Fruit fly (Drosophila melanogaster) whole organism, prepupa: ENCODE measurements around the gene CG17129.
A peak's percentile ranks its signal among the peaks of the same experiment; 100 is the strongest.

ENCODE experiments used
- Blimp-1 ChIP-seq: fragments of 200-800 bp; sonication (Bioruptor generic); optimal IDR thresholded peaks from 3 replicates; lab custom pipeline; 2017; ENCODE audit warnings: missing biosample characterization, missing genetic modification characterization, mild to moderate bottlenecking, moderate library complexity, missing genetic modification reagents
- CG10631 ChIP-seq: fragments of 200-800 bp; sonication (Bioruptor generic); optimal IDR thresholded peaks from 2 replicates; lab custom pipeline; 2016; ENCODE audit warnings: missing biosample characterization, missing genetic modification characterization
- CG10669 ChIP-seq: fragments of 200-800 bp; sonication (Bioruptor generic); optimal IDR thresholded peaks from 3 replicates; lab custom pipeline; 2018; ENCODE audit warnings: missing biosample characterization, mild to moderate bottlenecking, missing genetic modification characterization, moderate library complexity
- CG11294 ChIP-seq: fragments of 200-800 bp; sonication (Bioruptor generic); IDR thresholded peaks from 2 replicates; pipeline ENCODE4 v1.3.6; 2022; ENCODE audit warnings: missing biosample characterization, missing genetic modification characterization
- CG11762 ChIP-seq: fragments of 200-800 bp; sonication (Bioruptor generic); optimal IDR thresholded peaks from 3 replicates; lab custom pipeline; 2016; ENCODE audit warnings: missing biosample characterization, missing genetic modification characterization; ENCODE audit not compliant: insufficient read depth
- CG15336 ChIP-seq: fragments of 200-800 bp; sonication (Bioruptor generic); IDR thresholded peaks from 2 replicates; pipeline ENCODE4 v1.3.6; 2022; ENCODE audit warnings: missing biosample characterization, missing genetic modification characterization
- CG1621 ChIP-seq: fragments of 200-800 bp; sonication (Bioruptor generic); optimal IDR thresholded peaks from 3 replicates; lab custom pipeline; 2018; ENCODE audit warnings: missing biosample characterization, mild to moderate bottlenecking, missing genetic modification characterization
- CG16779 ChIP-seq: fragments of 200-800 bp; sonication (Bioruptor generic); optimal IDR thresholded peaks from 3 replicates; lab custom pipeline; 2017; ENCODE audit warnings: missing biosample characterization, mild to moderate bottlenecking, missing genetic modification characterization
- CG3032 ChIP-seq: fragments of 200-800 bp; optimal IDR thresholded peaks from 2 replicates; lab custom pipeline; 2019; ENCODE audit warnings: missing biosample characterization, mild to moderate bottlenecking, missing genetic modification characterization, moderate library complexity
- CG31627 ChIP-seq: fragments of 200-800 bp; sonication (Bioruptor generic); optimal IDR thresholded peaks from 3 replicates; lab custom pipeline; 2016; ENCODE audit warnings: missing biosample characterization, missing genetic modification characterization
- CG32006 ChIP-seq: fragments of 200-800 bp; sonication (Bioruptor generic); optimal IDR thresholded peaks from 3 replicates; lab custom pipeline; 2017; ENCODE audit warnings: missing biosample characterization, mild to moderate bottlenecking, missing genetic modification characterization
- CG34406 ChIP-seq: fragments of 200-800 bp; sonication (Bioruptor generic); optimal IDR thresholded peaks from 3 replicates; lab custom pipeline; 2016; ENCODE audit warnings: missing biosample characterization, missing genetic modification characterization
- CG3919 ChIP-seq: fragments of 200-800 bp; sonication (Bioruptor generic); optimal IDR thresholded peaks from 3 replicates; lab custom pipeline; 2016; ENCODE audit warnings: missing biosample characterization, missing genetic modification characterization
- CG4318 ChIP-seq: fragments of 200-800 bp; sonication (Bioruptor generic); optimal IDR thresholded peaks from 3 replicates; lab custom pipeline; 2017; ENCODE audit warnings: missing biosample characterization, mild to moderate bottlenecking, missing genetic modification characterization
- CG6163 ChIP-seq: fragments of 200-800 bp; sonication (Bioruptor generic); IDR thresholded peaks from 3 replicates; pipeline ENCODE4 v1.3.6; 2022; ENCODE audit warnings: missing biosample characterization, missing genetic modification characterization
- CG6276 ChIP-seq: fragments of 200-800 bp; sonication (Bioruptor generic); optimal IDR thresholded peaks from 2 replicates; lab custom pipeline; 2017; ENCODE audit warnings: missing biosample characterization, mild to moderate bottlenecking, missing genetic modification characterization
- CG6808 ChIP-seq: fragments of 200-800 bp; sonication (Bioruptor generic); optimal IDR thresholded peaks from 3 replicates; lab custom pipeline; 2017; ENCODE audit warnings: missing biosample characterization, missing genetic modification characterization, mild to moderate bottlenecking, moderate library complexity, missing genetic modification reagents
- CG6854 ChIP-seq: fragments of 200-800 bp; sonication (Bioruptor generic); optimal IDR thresholded peaks from 2 replicates; lab custom pipeline; 2017; ENCODE audit warnings: missing biosample characterization, mild to moderate bottlenecking, missing genetic modification characterization
- CG7368 ChIP-seq: fragments of 200-800 bp; sonication (Bioruptor generic); optimal IDR thresholded peaks from 3 replicates; lab custom pipeline; 2016; ENCODE audit warnings: missing biosample characterization, missing genetic modification characterization
- CG8119 ChIP-seq: fragments of 200-800 bp; sonication (Bioruptor generic); IDR thresholded peaks from 3 replicates; pipeline ENCODE4 v1.3.6; 2022; ENCODE audit warnings: missing biosample characterization, missing genetic modification characterization
- CG8319 ChIP-seq: fragments of 200-800 bp; sonication (Bioruptor generic); optimal IDR thresholded peaks from 3 replicates; lab custom pipeline; 2016; ENCODE audit warnings: missing biosample characterization, missing genetic modification characterization
- CG8632 ChIP-seq: fragments of 200-800 bp; sonication (Bioruptor generic); optimal IDR thresholded peaks from 3 replicates; lab custom pipeline; 2016; ENCODE audit warnings: missing biosample characterization, missing genetic modification characterization
- CG9139 ChIP-seq: fragments of 200-800 bp; sonication (Bioruptor generic); optimal IDR thresholded peaks from 3 replicates; lab custom pipeline; 2017; ENCODE audit warnings: missing biosample characterization, mild to moderate bottlenecking, missing genetic modification characterization
- Eip75B ChIP-seq: fragments of 200-800 bp; sonication (Bioruptor generic); optimal IDR thresholded peaks from 3 replicates; lab custom pipeline; 2016; ENCODE audit warnings: missing biosample characterization, missing genetic modification characterization
- Eip78C ChIP-seq: fragments of 200-800 bp; sonication (Bioruptor generic); peaks from one replicate; lab custom pipeline; 2016; ENCODE audit warnings: missing biosample characterization, missing genetic modification characterization
- Eip93F ChIP-seq: fragments of 200-800 bp; sonication (Bioruptor generic); optimal IDR thresholded peaks from 2 replicates; lab custom pipeline; 2016; ENCODE audit warnings: missing biosample characterization, mild to moderate bottlenecking, missing genetic modification characterization
- Gug ChIP-seq: fragments of 200-800 bp; sonication (Bioruptor generic); IDR thresholded peaks from 2 replicates; pipeline ENCODE4 v1.3.6; 2022; ENCODE audit warnings: missing biosample characterization, missing genetic modification characterization
- Hr38 ChIP-seq: sonication (Bioruptor generic); optimal IDR thresholded peaks from 2 replicates; lab custom pipeline; 2016; ENCODE audit warnings: missing biosample characterization, missing genetic modification characterization
- Hr39 ChIP-seq: fragments of 200-800 bp; sonication (Bioruptor generic); optimal IDR thresholded peaks from 2 replicates; lab custom pipeline; 2016; ENCODE audit warnings: missing biosample characterization, missing genetic modification characterization
- Lpt ChIP-seq: fragments of 200-800 bp; sonication (Bioruptor generic); optimal IDR thresholded peaks from 3 replicates; lab custom pipeline; 2016; ENCODE audit warnings: missing biosample characterization, missing genetic modification characterization
- Met ChIP-seq: fragments of 200-800 bp; sonication (Bioruptor generic); optimal IDR thresholded peaks from 3 replicates; lab custom pipeline; 2016; ENCODE audit warnings: missing biosample characterization, missing genetic modification characterization
- OdsH ChIP-seq: fragments of 200-800 bp; sonication (Bioruptor generic); optimal IDR thresholded peaks from 3 replicates; lab custom pipeline; 2016; ENCODE audit warnings: missing biosample characterization, missing genetic modification characterization
- Smox ChIP-seq: fragments of 200-800 bp; sonication (Bioruptor generic); optimal IDR thresholded peaks from 3 replicates; lab custom pipeline; 2016; ENCODE audit warnings: missing biosample characterization, missing genetic modification characterization
- Sox102F ChIP-seq: fragments of 200-800 bp; sonication (Bioruptor generic); optimal IDR thresholded peaks from 2 replicates; lab custom pipeline; 2016; ENCODE audit warnings: missing biosample characterization, mild to moderate bottlenecking, missing genetic modification characterization
- Sox14 ChIP-seq: fragments of 200-800 bp; sonication (Bioruptor generic); optimal IDR thresholded peaks from 3 replicates; lab custom pipeline; 2016; ENCODE audit warnings: missing biosample characterization, missing genetic modification characterization
- achi ChIP-seq: fragments of 200-800 bp; sonication (Bioruptor generic); optimal IDR thresholded peaks from 3 replicates; lab custom pipeline; 2016; ENCODE audit warnings: missing biosample characterization, missing genetic modification characterization
- acj6 ChIP-seq: fragments of 200-800 bp; sonication (Bioruptor generic); optimal IDR thresholded peaks from 3 replicates; lab custom pipeline; 2016; ENCODE audit warnings: missing biosample characterization, missing genetic modification characterization
- cyc ChIP-seq: fragments of 200-800 bp; sonication (Bioruptor generic); optimal IDR thresholded peaks from 3 replicates; lab custom pipeline; 2016; ENCODE audit warnings: missing biosample characterization, missing genetic modification characterization
- dac ChIP-seq: fragments of 200-800 bp; sonication (Bioruptor generic); optimal IDR thresholded peaks from 2 replicates; lab custom pipeline; 2017; ENCODE audit warnings: missing biosample characterization, mild to moderate bottlenecking, missing genetic modification characterization
- dsx ChIP-seq: fragments of 200-800 bp; optimal IDR thresholded peaks from 3 replicates; lab custom pipeline; 2019; ENCODE audit warnings: missing biosample characterization, mild to moderate bottlenecking, missing genetic modification characterization, moderate library complexity; ENCODE audit not compliant: poor library complexity, severe bottlenecking
- eg ChIP-seq: fragments of 200-800 bp; sonication (Bioruptor generic); IDR thresholded peaks from 3 replicates; pipeline ENCODE4 v1.3.6; 2022; ENCODE audit warnings: missing biosample characterization, missing genetic modification characterization
- esn ChIP-seq: fragments of 200-800 bp; sonication (Bioruptor generic); optimal IDR thresholded peaks from 2 replicates; lab custom pipeline; 2016; ENCODE audit warnings: missing biosample characterization, mild to moderate bottlenecking, missing genetic modification characterization, moderate library complexity
- fd59A ChIP-seq: fragments of 200-800 bp; sonication (Bioruptor generic); optimal IDR thresholded peaks from 2 replicates; lab custom pipeline; 2017; ENCODE audit warnings: missing biosample characterization, mild to moderate bottlenecking, missing genetic modification characterization, missing genetic modification reagents
- fd85E ChIP-seq: fragments of 200-800 bp; sonication (Bioruptor generic); optimal IDR thresholded peaks from 3 replicates; lab custom pipeline; 2016; ENCODE audit warnings: missing biosample characterization, missing genetic modification characterization
- fkh ChIP-seq: fragments of 200-800 bp; sonication (Bioruptor generic); optimal IDR thresholded peaks from 3 replicates; lab custom pipeline; 2017; ENCODE audit warnings: missing biosample characterization, mild to moderate bottlenecking, missing genetic modification characterization, moderate library complexity
- lz ChIP-seq: fragments of 200-800 bp; sonication (Bioruptor generic); optimal IDR thresholded peaks from 3 replicates; lab custom pipeline; 2016; ENCODE audit warnings: missing biosample characterization, missing genetic modification characterization
- net ChIP-seq: fragments of 200-800 bp; sonication (Bioruptor generic); optimal IDR thresholded peaks from 3 replicates; lab custom pipeline; 2016; ENCODE audit warnings: missing biosample characterization, missing genetic modification characterization
- pdm3 ChIP-seq: fragments of 200-800 bp; sonication (Bioruptor generic); optimal IDR thresholded peaks from 3 replicates; lab custom pipeline; 2016; ENCODE audit warnings: missing biosample characterization, missing genetic modification characterization
- salr ChIP-seq, 2 experiments: fragments of 200-800 bp; sonication (Bioruptor generic); optimal IDR thresholded peaks; 3 replicates each; lab custom pipeline; 2016 to 2018; ENCODE audit warnings: missing biosample characterization in 2 of 2, missing genetic modification characterization in 2 of 2, mild to moderate bottlenecking in 1 of 2
- spab ChIP-seq: fragments of 200-800 bp; sonication (Bioruptor generic); optimal IDR thresholded peaks from 2 replicates; lab custom pipeline; 2017; ENCODE audit warnings: missing biosample characterization, mild to moderate bottlenecking, missing genetic modification characterization, missing genetic modification reagents
- svp ChIP-seq: fragments of 200-800 bp; sonication (Bioruptor generic); peaks from one replicate; lab custom pipeline; 2016; ENCODE audit warnings: missing biosample characterization, missing genetic modification characterization
- topi ChIP-seq: fragments of 200-800 bp; sonication (Bioruptor generic); optimal IDR thresholded peaks from 3 replicates; lab custom pipeline; 2016; ENCODE audit warnings: missing biosample characterization, missing genetic modification characterization
- vri ChIP-seq: fragments of 200-800 bp; sonication (Bioruptor generic); optimal IDR thresholded peaks from 3 replicates; lab custom pipeline; 2016; ENCODE audit warnings: missing biosample characterization, mild to moderate bottlenecking, missing genetic modification characterization

Gene CG17129

dm6 chr3L:729345-729744, 49.2 kb upstream of the CG17129 start:
- peak; percentile 66 for TF ChIP-seq Eip93F (GFP tag; lab: Kevin White, UChicago)
- no peak for TF ChIP-seq achi (GFP tag; lab: Kevin White, UChicago)
- no peak for TF ChIP-seq CG7368 (GFP tag; lab: Kevin White, UChicago)
- TF ChIP-seq CG6808 (GFP tag; lab: Kevin White, UChicago), result no peak
- no peak for TF ChIP-seq CG9139 (GFP tag; lab: Kevin White, UChicago)
- no peak for TF ChIP-seq CG8319 (GFP tag; lab: Kevin White, UChicago)
- TF ChIP-seq net, result no peak
- TF ChIP-seq CG32006 (GFP tag; lab: Kevin White, UChicago), result no peak
- peak; percentile 19 for TF ChIP-seq OdsH (GFP tag; lab: Kevin White, UChicago)
- peak; percentile 86 for TF ChIP-seq svp (GFP tag; lab: Kevin White, UChicago)
- peak; percentile 55 for TF ChIP-seq lz
- no peak for TF ChIP-seq CG16779
- TF ChIP-seq CG4318, result no peak
- no peak for TF ChIP-seq CG10669 (GFP tag; lab: Kevin White, UChicago)
- TF ChIP-seq vri (GFP tag; lab: Kevin White, UChicago), result peak; percentile 11
- peak; percentile 6 for TF ChIP-seq spab (GFP tag; lab: Kevin White, UChicago)
- TF ChIP-seq fd85E (GFP tag; lab: Kevin White, UChicago), result no peak
- TF ChIP-seq acj6 (GFP tag; lab: Kevin White, UChicago), result peak; percentile 16
- no peak for TF ChIP-seq dsx (GFP tag; lab: Kevin White, UChicago)
- TF ChIP-seq eg (GFP tag; lab: Robert Waterston, UW), result no peak
- no peak for TF ChIP-seq Lpt (GFP tag; lab: Kevin White, UChicago)
- peak; percentile 62 for TF ChIP-seq Sox102F (GFP tag; lab: Kevin White, UChicago)
- peak; percentile 53 for TF ChIP-seq Hr39 (GFP tag; lab: Kevin White, UChicago)
- TF ChIP-seq dac (GFP tag; lab: Kevin White, UChicago), result no peak
- TF ChIP-seq fkh (GFP tag; lab: Kevin White, UChicago), result no peak
- TF ChIP-seq Eip78C (GFP tag; lab: Kevin White, UChicago), result peak; percentile 75
- peak; percentile 17 for TF ChIP-seq Sox14
- no peak for TF ChIP-seq CG3032
- TF ChIP-seq Blimp-1 (GFP tag; lab: Kevin White, UChicago), result no peak
- no peak for TF ChIP-seq CG1621
- TF ChIP-seq esn (GFP tag; lab: Kevin White, UChicago), result peak; percentile 74
- TF ChIP-seq salr (GFP tag; optimal IDR thresholded peaks at IDR 0.05; lab: Kevin White, UChicago), result no peak
- peak; percentile 14 for TF ChIP-seq pdm3 (GFP tag; lab: Kevin White, UChicago)
- peak; percentile 58 for TF ChIP-seq cyc (GFP tag; lab: Kevin White, UChicago)
- no peak for TF ChIP-seq fd59A
- no peak for TF ChIP-seq CG6276 (GFP tag; lab: Kevin White, UChicago)
- TF ChIP-seq CG10631 (GFP tag; lab: Kevin White, UChicago), result peak; percentile 12
- peak; percentile 57 for TF ChIP-seq CG3919 (GFP tag; lab: Kevin White, UChicago)
- peak; percentile 13 for TF ChIP-seq CG34406 (GFP tag; lab: Kevin White, UChicago)
- no peak for TF ChIP-seq CG15336 (GFP tag; lab: Robert Waterston, UW)
- peak; percentile 77 for TF ChIP-seq Met (GFP tag; lab: Kevin White, UChicago)
- TF ChIP-seq CG6163 (GFP tag; lab: Robert Waterston, UW), result no peak
- TF ChIP-seq Hr38 (GFP tag; lab: Kevin White, UChicago), result no peak
- TF ChIP-seq Eip75B (GFP tag; lab: Kevin White, UChicago), result peak; percentile 51
- peak; percentile 56 for TF ChIP-seq Smox
- TF ChIP-seq CG6854, result peak; percentile 52
- no peak for TF ChIP-seq Gug
- TF ChIP-seq topi (GFP tag; lab: Kevin White, UChicago), result peak; percentile 49
- TF ChIP-seq CG11294, result no peak
- TF ChIP-seq CG31627 (GFP tag; lab: Kevin White, UChicago), result peak; percentile 51
- TF ChIP-seq CG8632 (GFP tag; lab: Kevin White, UChicago), result no peak
- no peak for TF ChIP-seq CG8119 (GFP tag; lab: Robert Waterston, UW)
- TF ChIP-seq CG11762, result no peak
